Fruit fly (Drosophila melanogaster) whole organism, pupa: Measurements from ENCODE around the gene sqz.
A peak's percentile ranks its signal among the peaks of the same experiment; 100 is the strongest.

ENCODE experiments used
- CG13204 ChIP-seq: fragments of 200-800 bp; sonication (Bioruptor generic); optimal IDR thresholded peaks from 2 replicates; lab custom pipeline; 2018; ENCODE audit warnings: missing biosample characterization, mild to moderate bottlenecking, missing genetic modification characterization, moderate library complexity
- CG17806 ChIP-seq: fragments of 200-800 bp; sonication (Bioruptor generic); optimal IDR thresholded peaks from 2 replicates; lab custom pipeline; 2018; ENCODE audit warnings: missing biosample characterization, mild to moderate bottlenecking, missing genetic modification characterization, moderate library complexity
- CG4496 ChIP-seq: fragments of 200-800 bp; sonication (Bioruptor generic); IDR thresholded peaks from 3 replicates; pipeline ENCODE4 v1.3.6; 2022; ENCODE audit warnings: missing biosample characterization, missing genetic modification characterization
- CG8301 ChIP-seq: fragments of 200-800 bp; sonication (Bioruptor generic); optimal IDR thresholded peaks from 2 replicates; lab custom pipeline; 2018; ENCODE audit warnings: missing biosample characterization, mild to moderate bottlenecking, missing genetic modification characterization
- EcR ChIP-seq: fragments of 200-800 bp; sonication (Bioruptor generic); optimal IDR thresholded peaks from 3 replicates; lab custom pipeline; 2019; ENCODE audit warnings: missing biosample characterization, missing genetic modification characterization, mild to moderate bottlenecking, moderate library complexity, missing genetic modification reagents
- Snoo ChIP-seq: fragments of 200-800 bp; sonication (Bioruptor generic); optimal IDR thresholded peaks from 3 replicates; lab custom pipeline; 2017; ENCODE audit warnings: missing biosample characterization, mild to moderate bottlenecking, missing genetic modification characterization, inconsistent platforms

DNA sequence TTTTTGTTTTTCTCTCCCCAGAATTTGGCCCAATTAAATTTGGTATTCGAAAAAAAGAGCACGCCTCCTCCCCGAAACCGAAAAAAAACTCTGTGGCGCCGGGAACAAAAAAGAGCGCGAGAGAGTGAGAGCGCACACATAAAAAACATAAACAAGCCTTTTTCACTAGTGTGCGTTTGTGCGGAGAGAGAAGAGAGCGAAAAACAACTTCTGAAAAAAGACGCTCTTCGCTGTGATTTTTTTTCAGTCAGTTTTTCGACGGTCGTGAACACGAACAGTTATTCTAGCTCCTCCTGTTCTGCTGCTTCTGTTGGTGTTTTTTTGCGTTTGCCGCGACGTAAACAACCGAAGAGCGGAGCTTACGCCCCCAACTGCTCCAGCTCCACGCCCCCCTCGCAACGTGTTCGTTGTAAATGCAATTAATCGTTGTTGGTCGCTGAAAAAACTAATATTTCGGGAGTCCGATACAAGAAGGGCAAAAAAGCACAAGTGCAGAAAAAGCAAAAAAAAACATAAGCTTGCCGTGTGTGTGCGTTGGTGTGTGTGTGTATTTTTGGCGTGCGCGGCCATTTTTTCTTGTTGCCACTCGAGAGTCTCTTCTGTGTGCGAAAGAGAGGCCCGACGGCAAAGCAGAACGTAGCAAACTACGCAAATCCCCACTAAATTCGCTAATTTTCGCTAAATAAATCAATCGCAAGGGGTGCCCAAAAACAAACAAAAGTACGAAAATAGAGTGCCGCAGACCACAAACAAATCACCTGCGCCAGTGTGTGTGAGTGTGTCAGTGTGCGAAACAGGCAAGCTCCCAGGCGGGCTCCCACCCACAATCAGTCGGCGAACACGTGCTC lies at the start of gene sqz:
- TF ChIP-seq CG13204 (GFP tag; lab: Kevin White, UChicago) = peak; percentile 75
- peak; percentile 73 for TF ChIP-seq CG8301 (tag; lab: Kevin White, UChicago)
- TF ChIP-seq Snoo (tag; lab: Kevin White, UChicago) = peak; percentile 75
- peak; percentile 63 for TF ChIP-seq EcR (GFP tag; lab: Kevin White, UChicago)
- TF ChIP-seq CG4496 = peak; percentile 84
- peak; percentile 42 for TF ChIP-seq CG17806 (tag; lab: Kevin White, UChicago)
